Fruit fly (Drosophila melanogaster): Measurements from ENCODE around the gene mor.

Gene mor

dm6 chr3R:15974235-15974634 is 1.5 kb upstream of the mor start (continued):
- peak; percentile 81 for TF ChIP-seq CG12219 (GFP tag; optimal IDR thresholded peaks at IDR 0.05)
- TF ChIP-seq CG15696 (tag; optimal IDR thresholded peaks at IDR 0.05), result peak; percentile 72
- peak; percentile 61 for TF ChIP-seq sug (tag; optimal IDR thresholded peaks at IDR 0.05)
- no peak for TF ChIP-seq pita (GFP tag; optimal IDR thresholded peaks at IDR 0.05)
- TF ChIP-seq Dll (GFP tag; IDR thresholded peaks at IDR 0.05; ENCODE audit: partially characterized antibody), result no peak
- TF ChIP-seq Ets97D (GFP tag; optimal IDR thresholded peaks at IDR 0.05), result peak; percentile 35
- TF ChIP-seq CG7786 (GFP tag; optimal IDR thresholded peaks at IDR 0.05), result peak; percentile 79
- TF ChIP-seq CG3281 (GFP tag; optimal IDR thresholded peaks at IDR 0.05), result peak; percentile 86
- TF ChIP-seq ERR (GFP tag; optimal IDR thresholded peaks at IDR 0.05), result peak; percentile 46
- peak; percentile 56 for TF ChIP-seq CG15514 (GFP tag; optimal IDR thresholded peaks at IDR 0.05)
- peak; percentile 38 for TF ChIP-seq CG17802 (tag; optimal IDR thresholded peaks at IDR 0.05)
- peak; percentile 89 for TF ChIP-seq CoRest (tag; optimal IDR thresholded peaks at IDR 0.05)
- TF ChIP-seq Nf-YA (GFP tag; IDR thresholded peaks at IDR 0.05), result no peak
- TF ChIP-seq CG9215 (GFP tag; IDR thresholded peaks at IDR 0.05), result no peak
- peak; percentile 82 for TF ChIP-seq Meics (GFP tag; optimal IDR thresholded peaks at IDR 0.05)
- TF ChIP-seq ato (GFP tag; IDR thresholded peaks at IDR 0.05; ENCODE audit: partially characterized antibody), result no peak
- peak; percentile 50 for TF ChIP-seq disco-r (GFP tag; optimal IDR thresholded peaks at IDR 0.05)
- TF ChIP-seq CG31388 (GFP tag; optimal IDR thresholded peaks at IDR 0.05), result peak; percentile 66
- peak; percentile 24 for TF ChIP-seq CG4617 (GFP tag; optimal IDR thresholded peaks at IDR 0.05; ENCODE audit: borderline replicate concordance)
- TF ChIP-seq Hand (GFP tag; optimal IDR thresholded peaks at IDR 0.05), result peak; percentile 51
- TF ChIP-seq unpg (GFP tag; optimal IDR thresholded peaks at IDR 0.05), result peak; percentile 90
- peak; percentile 76 for TF ChIP-seq salm (tag; optimal IDR thresholded peaks at IDR 0.05)
- peak; percentile 61 for TF ChIP-seq B-H2 (GFP tag; optimal IDR thresholded peaks at IDR 0.05)
- peak; percentile 71 for TF ChIP-seq CG1792 (GFP tag; optimal IDR thresholded peaks at IDR 0.05)
- peak; percentile 56 for TF ChIP-seq CG31365 (tag; optimal IDR thresholded peaks at IDR 0.05)
- peak; percentile 80 for TF ChIP-seq Dad (GFP tag; optimal IDR thresholded peaks at IDR 0.05)
- TF ChIP-seq CG15269 (tag; optimal IDR thresholded peaks at IDR 0.05), result peak; percentile 91
- TF ChIP-seq Hmr (GFP tag; optimal IDR thresholded peaks at IDR 0.05), result peak; percentile 75
- TF ChIP-seq CG30403 (GFP tag; optimal IDR thresholded peaks at IDR 0.05), result peak; percentile 90
- TF ChIP-seq Mad (GFP tag; optimal IDR thresholded peaks at IDR 0.05), result peak; percentile 70
- TF ChIP-seq CG4282 (GFP tag; optimal IDR thresholded peaks at IDR 0.05), result peak; percentile 3
- TF ChIP-seq gsb-n (tag; optimal IDR thresholded peaks at IDR 0.05), result peak; percentile 66
- peak; percentile 82 for TF ChIP-seq Hr3 (GFP tag; optimal IDR thresholded peaks at IDR 0.05)
- no peak for TF ChIP-seq CG13287 (GFP tag; IDR thresholded peaks at IDR 0.05; ENCODE audit: partially characterized antibody)
- TF ChIP-seq CG10147 (GFP tag; optimal IDR thresholded peaks at IDR 0.05), result peak; percentile 70
- no peak for TF ChIP-seq Neu2 (GFP tag; optimal IDR thresholded peaks at IDR 0.05; ENCODE audit: borderline replicate concordance)
- peak; percentile 4 for TF ChIP-seq MTF-1 (GFP tag; optimal IDR thresholded peaks at IDR 0.05; ENCODE audit: borderline replicate concordance)
- no peak for TF ChIP-seq hkb (optimal IDR thresholded peaks at IDR 0.05)
- TF ChIP-seq hkb (GFP tag; IDR thresholded peaks at IDR 0.05), result no peak
- no peak for TF ChIP-seq CG5953 (GFP tag; IDR thresholded peaks at IDR 0.05)
- TF ChIP-seq CG10267 (tag; optimal IDR thresholded peaks at IDR 0.05), result peak; percentile 70
- TF ChIP-seq caup (GFP tag; optimal IDR thresholded peaks at IDR 0.05; ENCODE audit: severe bottlenecking), result peak; percentile 67
- peak; percentile 64 for TF ChIP-seq dmrt11E (tag; optimal IDR thresholded peaks at IDR 0.05)
- TF ChIP-seq Oli (tag; optimal IDR thresholded peaks at IDR 0.05), result peak; percentile 88
- TF ChIP-seq CG18262 (tag; optimal IDR thresholded peaks at IDR 0.05), result peak; percentile 86
- peak in 1 of 2 experiments; percentile 67 for TF ChIP-seq Eip74EF (GFP tag; optimal IDR thresholded peaks at IDR 0.05)
- peak; percentile 85 for TF ChIP-seq az2 (GFP tag; optimal IDR thresholded peaks at IDR 0.05)
- no peak for TF ChIP-seq Adf1 (GFP tag; IDR thresholded peaks at IDR 0.05)
- peak; percentile 66 for TF ChIP-seq CG9876 (GFP tag; optimal IDR thresholded peaks at IDR 0.05)

Data from whole organism, embryonic.